Fruit fly (Drosophila melanogaster): ENCODE measurements around the gene CG14052.

dm6 chrX:2244753-2245152 is 21.2 kb downstream of the CG14052 start:
- TF ChIP-seq CG8478 (optimal IDR thresholded peaks at IDR 0.05) = no peak
- TF ChIP-seq CTCF (optimal IDR thresholded peaks at IDR 0.05) = no peak

Data from S2 (cell line).